Worm (Caenorhabditis elegans) whole organism, late embryonic: ENCODE results near the gene Y113G7A.22.
A peak's percentile ranks its signal among the peaks of the same experiment; 100 is the strongest.

Source experiments
- C08G9.2 ChIP-seq: sonication (generic microtip); optimal IDR thresholded peaks from 2 replicates; lab custom pipeline; 2016; ENCODE audit warnings: mild to moderate bottlenecking, missing genetic modification characterization, moderate library complexity, missing compliant biosample characterization
- F13H6.1 ChIP-seq: sonication (generic microtip); optimal IDR thresholded peaks from 2 replicates; lab custom pipeline; 2016; ENCODE audit warnings: missing genetic modification characterization, missing compliant biosample characterization
- K02D7.2 ChIP-seq: sonication (generic microtip); optimal IDR thresholded peaks from 2 replicates; lab custom pipeline; 2017; ENCODE audit warnings: mild to moderate bottlenecking, missing genetic modification characterization, missing compliant biosample characterization
- T23F11.4 ChIP-seq: fragments of 200-800 bp; sonication (Bioruptor generic); optimal IDR thresholded peaks from 2 replicates; lab custom pipeline; 2018; ENCODE audit warnings: mild to moderate bottlenecking, missing genetic modification characterization, missing compliant biosample characterization
- ahr-1 ChIP-seq: sonication (generic microtip); optimal IDR thresholded peaks from 2 replicates; lab custom pipeline; 2016; ENCODE audit warnings: missing genetic modification characterization, missing compliant biosample characterization
- ama-1 ChIP-seq: fragments of 150-350 bp; optimal IDR thresholded peaks from 2 replicates; lab custom pipeline; 2014
- ceh-14 ChIP-seq: sonication (generic microtip); optimal IDR thresholded peaks from 2 replicates; lab custom pipeline; 2016; ENCODE audit warnings: missing genotype, missing genetic modification characterization, missing compliant biosample characterization
- ceh-2 ChIP-seq: sonication (generic microtip); optimal IDR thresholded peaks from 2 replicates; lab custom pipeline; 2016; ENCODE audit warnings: missing genotype, missing genetic modification characterization, missing compliant biosample characterization
- ceh-30 ChIP-seq: fragments of 150-350 bp; optimal IDR thresholded peaks from 2 replicates; lab custom pipeline; 2014; ENCODE audit warnings: missing biosample characterization, missing genetic modification characterization
- ceh-34 ChIP-seq: sonication (generic microtip); optimal IDR thresholded peaks from 2 replicates; lab custom pipeline; 2016; ENCODE audit warnings: mild to moderate bottlenecking, missing genetic modification characterization, missing compliant biosample characterization
- ceh-9 ChIP-seq: sonication (generic microtip); optimal IDR thresholded peaks from 2 replicates; lab custom pipeline; 2016; ENCODE audit warnings: mild to moderate bottlenecking, missing genetic modification characterization, inconsistent platforms, missing compliant biosample characterization
- che-1 ChIP-seq: sonication (generic microtip); optimal IDR thresholded peaks from 2 replicates; lab custom pipeline; 2016; ENCODE audit warnings: mild to moderate bottlenecking, missing genetic modification characterization, missing compliant biosample characterization
- dmd-4 ChIP-seq: sonication (generic microtip); optimal IDR thresholded peaks from 2 replicates; lab custom pipeline; 2016; ENCODE audit warnings: borderline replicate concordance, missing genetic modification characterization, missing compliant biosample characterization
- ets-4 ChIP-seq: sonication (generic microtip); optimal IDR thresholded peaks from 2 replicates; lab custom pipeline; 2016; ENCODE audit warnings: missing genetic modification characterization, missing compliant biosample characterization
- eyg-1 ChIP-seq: sonication (generic microtip); optimal IDR thresholded peaks from 2 replicates; lab custom pipeline; 2016; ENCODE audit warnings: missing genotype, missing genetic modification characterization, missing compliant biosample characterization
- gmeb-2 ChIP-seq: sonication (generic microtip); optimal IDR thresholded peaks from 2 replicates; lab custom pipeline; 2016; ENCODE audit warnings: missing genetic modification characterization, inconsistent platforms, missing compliant biosample characterization
- hlh-15 ChIP-seq: sonication (generic microtip); optimal IDR thresholded peaks from 2 replicates; lab custom pipeline; 2016; ENCODE audit warnings: missing genetic modification characterization, missing compliant biosample characterization
- hlh-6 ChIP-seq: sonication (generic microtip); optimal IDR thresholded peaks from 2 replicates; lab custom pipeline; 2016; ENCODE audit warnings: missing genotype, missing genetic modification characterization, missing compliant biosample characterization
- hlh-8 ChIP-seq: sonication (generic microtip); optimal IDR thresholded peaks from 2 replicates; lab custom pipeline; 2016; ENCODE audit warnings: missing genotype, missing genetic modification characterization, missing compliant biosample characterization
- lim-6 ChIP-seq: sonication (generic microtip); optimal IDR thresholded peaks from 2 replicates; lab custom pipeline; 2016; ENCODE audit warnings: missing genetic modification characterization, missing compliant biosample characterization
- madf-2 ChIP-seq: sonication (generic microtip); optimal IDR thresholded peaks from 2 replicates; lab custom pipeline; 2017; ENCODE audit warnings: missing genetic modification characterization, missing compliant biosample characterization
- mec-3 ChIP-seq: sonication (generic microtip); optimal IDR thresholded peaks from 2 replicates; lab custom pipeline; 2016; ENCODE audit warnings: borderline replicate concordance, missing genetic modification characterization, missing compliant biosample characterization
- nfya-1 ChIP-seq: sonication (generic microtip); optimal IDR thresholded peaks from 2 replicates; lab custom pipeline; 2017; ENCODE audit warnings: missing genetic modification characterization, mild to moderate bottlenecking, missing compliant biosample characterization, antibody characterized with exemption, moderate library complexity
- nhr-11 ChIP-seq: fragments of 150-350 bp; optimal IDR thresholded peaks from 2 replicates; lab custom pipeline; 2014; ENCODE audit warnings: missing biosample characterization, missing genetic modification characterization
- nhr-232 ChIP-seq: sonication (generic microtip); optimal IDR thresholded peaks from 2 replicates; lab custom pipeline; 2016; ENCODE audit warnings: missing genetic modification characterization, missing compliant biosample characterization
- odd-2 ChIP-seq: sonication (generic microtip); optimal IDR thresholded peaks from 2 replicates; lab custom pipeline; 2017; ENCODE audit warnings: antibody characterized with exemption, mild to moderate bottlenecking, missing genetic modification characterization, missing compliant biosample characterization
- pag-3 ChIP-seq: sonication (generic microtip); optimal IDR thresholded peaks from 2 replicates; lab custom pipeline; 2016; ENCODE audit warnings: missing compliant biosample characterization, missing genetic modification characterization, borderline replicate concordance
- pha-4 ChIP-seq: fragments of 150-350 bp; optimal IDR thresholded peaks from 2 replicates; lab custom pipeline; 2018; ENCODE audit warnings: missing biosample characterization, missing genetic modification reagents, missing genetic modification characterization
- pros-1 ChIP-seq: fragments of 150-350 bp; optimal IDR thresholded peaks from 2 replicates; lab custom pipeline; 2014; ENCODE audit warnings: missing biosample characterization, missing genetic modification reagents, missing genetic modification characterization
- sdc-2 ChIP-seq: sonication (generic microtip); optimal IDR thresholded peaks from 2 replicates; lab custom pipeline; 2016; ENCODE audit warnings: missing genotype, missing genetic modification characterization, missing compliant biosample characterization
- sox-2 ChIP-seq: fragments of 200-800 bp; sonication (Bioruptor generic); IDR thresholded peaks from 2 replicates; pipeline ENCODE4 v1.3.6; 2022; ENCODE audit warnings: missing genetic modification reagents, missing genetic modification characterization, missing compliant biosample characterization
- sox-4 ChIP-seq: sonication (generic microtip); optimal IDR thresholded peaks from 2 replicates; lab custom pipeline; 2017; ENCODE audit warnings: mild to moderate bottlenecking, missing genetic modification characterization, inconsistent platforms, missing compliant biosample characterization
- tbx-7 ChIP-seq: sonication (generic microtip); optimal IDR thresholded peaks from 2 replicates; lab custom pipeline; 2016; ENCODE audit warnings: missing genotype, missing genetic modification characterization, missing compliant biosample characterization
- ttx-3 ChIP-seq: sonication (generic microtip); optimal IDR thresholded peaks from 2 replicates; lab custom pipeline; 2016; ENCODE audit warnings: missing genetic modification reagents, missing genetic modification characterization, missing compliant biosample characterization
- ztf-16 ChIP-seq: sonication (generic microtip); optimal IDR thresholded peaks from 2 replicates; lab custom pipeline; 2017; ENCODE audit warnings: missing genetic modification characterization, missing compliant biosample characterization

Y113G7A.22 gene

ce11 chrV:20090698-20091313 is 44.3 kb downstream of the Y113G7A.22 start, which contains the start of the genes dcs-1 and sec-23 (continued):
- TF ChIP-seq ceh-30 (no peak), gmeb-2 (no peak), che-1 (no peak), ceh-9 (tag; lab: Kevin White, UChicago) (no peak), ets-4 (tag; lab: Kevin White, UChicago) (peak; percentile 59), pha-4 (tag; lab: Kevin White, UChicago) (no peak), hlh-6 (no peak), ama-1 (lab: Kevin White, UChicago) (no peak), pros-1 (tag; lab: Kevin White, UChicago) (no peak), hlh-8 (tag; lab: Kevin White, UChicago) (peak; percentile 29), ceh-14 (no peak), sox-2 (GFP tag; lab: Robert Waterston, UW) (no peak), ztf-16 (tag; lab: Kevin White, UChicago) (no peak), eyg-1 (tag; lab: Kevin White, UChicago) (no peak), tbx-7 (tag; lab: Kevin White, UChicago) (peak; percentile 46), ceh-2 (tag; lab: Kevin White, UChicago) (peak; percentile 18), nhr-232 (no peak), odd-2 (no peak), dmd-4 (tag; lab: Kevin White, UChicago) (no peak), lim-6 (tag; lab: Kevin White, UChicago) (no peak), F13H6.1 (tag; lab: Kevin White, UChicago) (no peak), sdc-2 (tag; lab: Kevin White, UChicago) (no peak), ceh-34 (no peak), nfya-1 (no peak), T23F11.4 (GFP tag; lab: Kevin White, UChicago) (no peak), nhr-11 (tag; lab: Kevin White, UChicago) (no peak), ahr-1 (tag; lab: Kevin White, UChicago) (no peak), hlh-15 (tag; lab: Kevin White, UChicago) (no peak), sox-4 (tag; lab: Kevin White, UChicago) (no peak), mec-3 (tag; lab: Kevin White, UChicago) (no peak), C08G9.2 (peak; percentile 70), madf-2 (tag; lab: Kevin White, UChicago) (no peak), K02D7.2 (tag; lab: Kevin White, UChicago) (no peak)

- TF ChIP-seq pag-3 (tag; lab: Kevin White, UChicago) (no peak), K02D7.2 (tag; lab: Kevin White, UChicago) (no peak), ttx-3 (tag; lab: Kevin White, UChicago) (no peak)
Observed at ce11 chrV:20087635-20088034, 47.5 kb downstream of the Y113G7A.22 start, which contains the start of gene fre-1. fre-1 (minus strand) TSS chrV:20087735.
